Worm (Caenorhabditis elegans) whole organism, midembryonic: ENCODE measurements around the gene D1086.6.

Experiments used
- T22C8.4 ChIP-seq: fragments of 200-800 bp; sonication (Bioruptor generic); IDR thresholded peaks from 2 replicates; pipeline ENCODE4 v1.3.6; 2022; ENCODE audit warnings: missing genetic modification characterization, missing compliant biosample characterization
- cog-1 ChIP-seq: sonication (generic microtip); optimal IDR thresholded peaks from 2 replicates; lab custom pipeline; 2016; ENCODE audit warnings: missing genetic modification characterization, missing compliant biosample characterization
- flt-1 ChIP-seq: fragments of 200-800 bp; sonication (Bioruptor generic); IDR thresholded peaks from 2 replicates; pipeline ENCODE4 v1.3.6; 2022; ENCODE audit warnings: missing genetic modification characterization, missing compliant biosample characterization
- klf-2 ChIP-seq: fragments of 200-800 bp; sonication (Bioruptor generic); conservative IDR thresholded peaks from 2 replicates; pipeline ENCODE4 v1.3.6; 2022; ENCODE audit warnings: missing genetic modification reagents, missing genetic modification characterization, missing compliant biosample characterization
- med-1 ChIP-seq: sonication (generic microtip); optimal IDR thresholded peaks from 2 replicates; lab custom pipeline; 2017; ENCODE audit warnings: missing genetic modification characterization, mild to moderate bottlenecking, missing compliant biosample characterization, antibody characterized with exemption, missing genetic modification reagents; ENCODE audit not compliant: insufficient read depth
- ref-1 ChIP-seq: fragments of 200-800 bp; sonication (Bioruptor generic); conservative IDR thresholded peaks from 2 replicates; pipeline ENCODE4 v1.3.6; 2022; ENCODE audit warnings: missing genetic modification reagents, missing genetic modification characterization, missing compliant biosample characterization
- tab-1 ChIP-seq: fragments of 200-800 bp; sonication (Bioruptor generic); IDR thresholded peaks from 2 replicates; pipeline ENCODE4 v1.3.6; 2022; ENCODE audit warnings: missing genetic modification characterization, missing compliant biosample characterization
- ztf-23 ChIP-seq: fragments of 200-800 bp; sonication (Bioruptor generic); IDR thresholded peaks from 2 replicates; pipeline ENCODE4 v1.3.6; 2022; ENCODE audit warnings: missing genetic modification reagents, missing genetic modification characterization, missing compliant biosample characterization
- ztf-29 ChIP-seq: fragments of 200-800 bp; sonication (Bioruptor generic); IDR thresholded peaks from 2 replicates; pipeline ENCODE4 v1.3.6; 2022; ENCODE audit warnings: missing genetic modification reagents, missing genetic modification characterization, missing compliant biosample characterization

D1086.6 gene

ce11 chrV:14094953-14095352 lies 15.4 kb downstream of the D1086.6 start:
- TF ChIP-seq ztf-29 (no peak), cog-1 (tag; lab: Kevin White, UChicago) (no peak), ztf-23 (GFP tag; lab: Robert Waterston, UW) (no peak), flt-1 (GFP tag; lab: Robert Waterston, UW) (no peak), med-1 (no peak), klf-2 (GFP tag; lab: Robert Waterston, UW) (no peak)

ce11 chrV:14097358-14097757 lies 17.8 kb downstream of the D1086.6 start:
- TF ChIP-seq cog-1 (tag; lab: Kevin White, UChicago) = no peak
- no peak for TF ChIP-seq ztf-23 (GFP tag; lab: Robert Waterston, UW)
- no peak for TF ChIP-seq med-1
- TF ChIP-seq klf-2 (GFP tag; lab: Robert Waterston, UW) = no peak
- TF ChIP-seq ref-1 (GFP tag; lab: Robert Waterston, UW) = no peak
- no peak for TF ChIP-seq ztf-29
- TF ChIP-seq flt-1 (GFP tag; lab: Robert Waterston, UW) = no peak
- no peak for TF ChIP-seq T22C8.4
- no peak for TF ChIP-seq tab-1 (GFP tag; lab: Robert Waterston, UW)

DNA sequence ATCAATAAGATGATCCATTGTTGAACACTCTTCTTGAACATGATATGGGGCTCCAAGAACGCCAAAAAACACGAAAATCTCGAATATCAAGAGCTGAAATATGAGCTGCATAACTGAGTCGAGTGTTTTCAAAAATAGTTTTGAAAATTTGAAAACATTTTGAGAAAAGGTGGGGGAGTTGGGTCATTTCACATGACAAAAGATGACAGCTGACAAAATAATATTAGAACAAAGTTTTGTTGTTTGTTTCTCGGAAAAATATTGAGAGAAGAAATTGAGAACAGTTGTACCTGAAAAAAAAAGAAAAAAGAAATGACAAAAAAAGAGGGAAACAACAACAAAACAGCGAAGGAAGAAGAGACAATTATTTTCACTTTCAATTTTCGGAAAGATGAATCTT lies 18.9 kb downstream of the D1086.6 start, which contains the start of the genes D1086.2 and D1086.1:
TSS of gene D1086.2 (minus strand) at position 150 of the 400 bp plus-strand sequence.
TSS of gene D1086.1 (plus strand) at position 340 of the 400 bp plus-strand sequence.
- TF ChIP-seq flt-1 (GFP tag; lab: Robert Waterston, UW) = no peak
- TF ChIP-seq ref-1 (GFP tag; lab: Robert Waterston, UW) = no peak
- no peak for TF ChIP-seq med-1
- TF ChIP-seq tab-1 (GFP tag; lab: Robert Waterston, UW) = no peak
- TF ChIP-seq ztf-23 (GFP tag; lab: Robert Waterston, UW) = no peak
- no peak for TF ChIP-seq T22C8.4
- no peak for TF ChIP-seq klf-2 (GFP tag; lab: Robert Waterston, UW)
- no peak for TF ChIP-seq cog-1 (tag; lab: Kevin White, UChicago)
- no peak for TF ChIP-seq ztf-29

ce11 chrV:14100886-14101285 lies 21.3 kb downstream of the D1086.6 start, which contains the start of gene D1086.12:
D1086.12 (plus strand) TSS chrV:14101186.
- TF ChIP-seq tab-1 (GFP tag; lab: Robert Waterston, UW) (no peak), med-1 (no peak)

DNA sequence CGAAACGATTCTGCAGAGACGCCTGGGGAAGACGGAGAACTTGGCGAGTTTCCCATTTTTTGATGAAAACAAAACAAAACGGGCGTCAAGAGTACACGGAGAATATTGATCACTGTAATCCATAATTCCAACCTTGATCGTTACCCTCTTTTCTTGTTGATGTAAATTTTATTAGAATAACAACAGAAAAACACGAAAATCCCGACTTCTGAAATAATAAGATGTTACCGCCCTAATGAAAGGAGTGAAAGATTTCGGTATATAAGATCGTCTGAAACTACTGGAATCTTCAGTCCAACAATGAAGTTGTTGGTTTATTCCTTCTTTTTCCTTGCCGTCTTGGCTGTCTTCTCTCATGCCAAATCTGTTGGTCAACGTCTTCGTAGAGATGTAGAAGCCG lies 24.4 kb downstream of the D1086.6 start, which contains the start of gene D1086.9:
TSS of gene D1086.9 (plus strand) at position 301 of the 400 bp plus-strand sequence.
- no peak for TF ChIP-seq ref-1 (GFP tag; lab: Robert Waterston, UW)
- no peak for TF ChIP-seq T22C8.4
- TF ChIP-seq ztf-23 (GFP tag; lab: Robert Waterston, UW) = no peak
- TF ChIP-seq med-1 = no peak
- TF ChIP-seq cog-1 (tag; lab: Kevin White, UChicago) = no peak
- no peak for TF ChIP-seq klf-2 (GFP tag; lab: Robert Waterston, UW)

ce11 chrV:14107511-14107910 lies 27.9 kb downstream of the D1086.6 start, which contains the start of gene H39E23.3:
H39E23.3 (plus strand) TSS chrV:14107811.
- TF ChIP-seq med-1 = no peak
- no peak for TF ChIP-seq tab-1 (GFP tag; lab: Robert Waterston, UW)
- TF ChIP-seq cog-1 (tag; lab: Kevin White, UChicago) = no peak
- TF ChIP-seq T22C8.4 = no peak
- TF ChIP-seq ztf-23 (GFP tag; lab: Robert Waterston, UW) = no peak
- no peak for TF ChIP-seq flt-1 (GFP tag; lab: Robert Waterston, UW)
- no peak for TF ChIP-seq ztf-29
- TF ChIP-seq ref-1 (GFP tag; lab: Robert Waterston, UW) = no peak
- no peak for TF ChIP-seq klf-2 (GFP tag; lab: Robert Waterston, UW)

DNA sequence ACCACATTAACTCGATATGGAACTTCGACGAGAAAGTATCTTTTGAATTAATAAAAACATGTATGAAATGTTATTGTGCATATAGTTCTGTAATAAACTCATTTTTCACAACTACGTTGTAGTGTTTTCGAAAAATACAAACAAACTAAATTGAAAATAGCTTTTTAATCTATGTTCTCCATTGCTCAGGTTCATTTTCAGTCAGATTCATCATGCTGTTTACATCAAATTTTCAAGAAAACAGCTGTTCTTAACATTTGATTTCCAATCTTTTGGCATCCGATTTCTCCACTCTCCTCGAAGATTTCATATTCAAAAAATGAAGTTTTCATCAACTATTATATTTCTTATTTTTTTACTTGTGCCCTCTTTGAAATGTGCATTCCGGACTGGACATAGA lies 30.4 kb downstream of the D1086.6 start, which contains the start of gene H39E23.2:
TSS of gene H39E23.2 (plus strand) at position 301 of the 400 bp plus-strand sequence.
- TF ChIP-seq ztf-29 (no peak), T22C8.4 (no peak), klf-2 (GFP tag; lab: Robert Waterston, UW) (no peak)

ce11 chrV:14120674-14121073 lies 41.1 kb downstream of the D1086.6 start:
- no peak for TF ChIP-seq flt-1 (GFP tag; lab: Robert Waterston, UW)

- TF ChIP-seq tab-1 (GFP tag; lab: Robert Waterston, UW) (no peak), flt-1 (GFP tag; lab: Robert Waterston, UW) (no peak), T22C8.4 (no peak), cog-1 (tag; lab: Kevin White, UChicago) (no peak), med-1 (no peak), ztf-23 (GFP tag; lab: Robert Waterston, UW) (no peak), klf-2 (GFP tag; lab: Robert Waterston, UW) (no peak), ref-1 (GFP tag; lab: Robert Waterston, UW) (no peak), ztf-29 (no peak)
Observed at ce11 chrV:14123176-14123575, 43.6 kb downstream of the D1086.6 start.

ce11 chrV:14124187-14124586 lies 44.6 kb downstream of the D1086.6 start:
- 0 out of 2 replicates have a peak, but pooled peaks have one; percentile 14 for TF ChIP-seq ztf-23 (GFP tag; lab: Robert Waterston, UW)

ce11 chrV:14126341-14126924 lies 46.8 kb downstream of the D1086.6 start:
- TF ChIP-seq T22C8.4 (no peak), med-1 (no peak), klf-2 (GFP tag; lab: Robert Waterston, UW) (no peak), ref-1 (GFP tag; lab: Robert Waterston, UW) (no peak), flt-1 (GFP tag; lab: Robert Waterston, UW) (no peak), cog-1 (tag; lab: Kevin White, UChicago) (no peak), ztf-23 (GFP tag; lab: Robert Waterston, UW) (no peak), tab-1 (GFP tag; lab: Robert Waterston, UW) (no peak), ztf-29 (no peak)
